Worm (Caenorhabditis elegans): ENCODE measurements around the gene acox-1.5.

The acox-1.5 gene

ce11 chrIII:9561158-9561557, 30.8 kb downstream of the acox-1.5 start, which contains the start of gene C48B4.8:
Gene C48B4.8 (minus strand): TSS chrIII:9561258.
- TF ChIP-seq madf-10 (tag; optimal IDR thresholded peaks at IDR 0.05), result no peak
- no peak for TF ChIP-seq ceh-27 (GFP tag; optimal IDR thresholded peaks at IDR 0.05)
- TF ChIP-seq nfya-2 (GFP tag; IDR thresholded peaks at IDR 0.05), result no peak
- no peak for TF ChIP-seq dox-1 (GFP tag; IDR thresholded peaks at IDR 0.05)
- TF ChIP-seq aptf-2 (GFP tag; conservative IDR thresholded peaks at IDR 0.05), result no peak
- TF ChIP-seq dpl-1 (GFP tag; optimal IDR thresholded peaks at IDR 0.05), result no peak

DNA sequence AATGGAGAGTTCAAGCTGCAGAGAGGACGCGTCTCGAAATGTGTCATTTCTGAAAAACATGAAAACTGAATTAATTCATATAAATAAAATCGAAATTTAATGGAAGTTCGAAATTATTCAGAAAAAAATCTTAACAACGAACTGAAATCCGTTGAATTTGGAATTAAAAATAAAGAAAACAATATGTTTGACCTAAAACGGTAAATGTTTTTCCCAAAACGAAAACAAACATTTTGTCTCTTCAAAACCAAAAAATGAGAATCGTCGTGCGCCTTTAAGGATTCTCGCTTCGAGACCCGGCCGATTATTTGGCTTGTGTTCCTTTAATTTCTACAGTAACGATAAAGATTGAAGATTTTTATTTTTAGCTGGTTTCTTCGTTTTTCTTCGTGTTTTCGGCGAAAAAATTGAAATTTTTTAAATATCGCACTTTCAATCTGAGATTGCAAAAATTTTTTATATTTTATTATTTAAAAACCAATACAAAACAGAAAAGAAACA, 32.6 kb downstream of the acox-1.5 start, which contains the start of gene C48B4.7:
TSS of gene C48B4.7 (minus strand) at position 51 of the 501 bp plus-strand sequence.
- TF ChIP-seq hlh-26 (GFP tag; conservative IDR thresholded peaks at IDR 0.05) (no peak), dpl-1 (GFP tag; optimal IDR thresholded peaks at IDR 0.05) (no peak), lsl-1 (GFP tag; optimal IDR thresholded peaks at IDR 0.05) (peak; percentile 87), F49E8.2 (tag; optimal IDR thresholded peaks at IDR 0.05; ENCODE audit: insufficient read depth) (peak; percentile 44), efl-1 (GFP tag; optimal IDR thresholded peaks at IDR 0.05) (peak; percentile 31), sdz-38 (tag; optimal IDR thresholded peaks at IDR 0.05) (no peak), egrh-3 (GFP tag; IDR thresholded peaks at IDR 0.05) (no peak), F33H1.4 (GFP tag; IDR thresholded peaks at IDR 0.05) (peak; percentile 90), hmg-1.2 (GFP tag; IDR thresholded peaks at IDR 0.05) (no peak), Y53G8AR.9 (GFP tag; conservative IDR thresholded peaks at IDR 0.05) (no peak), bed-1 (GFP tag; IDR thresholded peaks at IDR 0.05) (no peak), madf-6 (GFP tag; IDR thresholded peaks at IDR 0.05) (peak; percentile 90), ztf-26 (tag; optimal IDR thresholded peaks at IDR 0.05) (no peak), B0035.1 (tag; optimal IDR thresholded peaks at IDR 0.05) (no peak), aptf-2 (GFP tag; conservative IDR thresholded peaks at IDR 0.05) (no peak), ztf-22 (GFP tag; optimal IDR thresholded peaks at IDR 0.05) (no peak), snpc-1.3 (tag; optimal IDR thresholded peaks at IDR 0.05; ENCODE audit: insufficient read depth) (peak; percentile 14), xnd-1 (tag; optimal IDR thresholded peaks at IDR 0.05) (peak; percentile 78), nhr-80 (tag; optimal IDR thresholded peaks at IDR 0.05) (no peak), athp-1 (tag; optimal IDR thresholded peaks at IDR 0.05) (no peak), madf-8 (GFP tag; conservative IDR thresholded peaks at IDR 0.05) (peak; percentile 78), him-1 (tag; optimal IDR thresholded peaks at IDR 0.05) (peak; percentile 64), snpc-3.4 (tag; optimal IDR thresholded peaks at IDR 0.05) (peak; percentile 37), ztf-25 (GFP tag; IDR thresholded peaks at IDR 0.05) (no peak)

DNA sequence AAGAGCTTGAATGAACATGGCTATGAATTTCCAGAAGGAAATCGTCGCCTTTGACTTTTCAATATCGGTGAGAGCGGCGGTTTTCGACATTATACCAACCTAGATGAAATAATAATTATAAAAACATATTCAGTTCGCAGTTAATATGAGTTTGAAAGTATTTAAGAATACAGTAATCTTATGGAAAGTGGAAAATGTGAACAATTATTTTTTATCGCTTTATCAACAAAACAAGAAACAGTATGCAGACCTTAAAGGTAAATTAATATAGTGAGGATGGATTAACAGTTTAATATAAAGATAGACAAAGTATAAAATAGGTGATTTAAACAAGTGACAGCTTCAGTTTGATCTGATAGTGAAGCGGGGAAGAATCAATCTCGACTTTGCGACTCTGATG, 33.5 kb downstream of the acox-1.5 start, which contains the start of gene C48B4.6:
TSS of gene C48B4.6 (minus strand) at position 101 of the 400 bp plus-strand sequence.
- TF ChIP-seq repo-1 (tag; optimal IDR thresholded peaks at IDR 0.05), result no peak
- TF ChIP-seq gei-17 (GFP tag; optimal IDR thresholded peaks at IDR 0.05), result no peak
- TF ChIP-seq pha-4 (tag; optimal IDR thresholded peaks at IDR 0.05), result no peak
- no peak for TF ChIP-seq F57C9.4 (tag; optimal IDR thresholded peaks at IDR 0.05)
- no peak for TF ChIP-seq egrh-3 (GFP tag; IDR thresholded peaks at IDR 0.05)
- TF ChIP-seq mel-28 (tag; optimal IDR thresholded peaks at IDR 0.05; ENCODE audit: borderline replicate concordance), result no peak

DNA sequence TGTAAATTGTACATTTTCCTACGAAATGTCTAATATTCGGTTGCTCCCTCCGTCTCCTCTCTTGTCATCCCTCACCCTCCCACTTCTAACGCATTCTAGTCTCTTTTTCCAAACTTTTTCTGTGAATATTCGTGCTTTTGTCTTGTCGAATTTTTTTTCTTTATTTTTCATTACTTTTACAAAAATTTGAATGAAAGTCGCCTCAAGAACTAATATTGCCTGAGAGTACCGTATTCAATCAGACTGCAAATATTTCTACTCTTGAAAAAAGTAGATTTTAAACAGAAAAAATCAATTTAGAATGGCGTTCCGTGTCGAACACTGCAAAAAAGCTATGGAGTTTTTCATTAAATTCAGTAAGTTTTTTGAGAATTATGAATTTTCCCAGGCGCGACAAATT, 35.7 kb downstream of the acox-1.5 start, which contains the start of gene ZK1098.11:
TSS of gene ZK1098.11 (plus strand) at position 301 of the 400 bp plus-strand sequence.
- TF ChIP-seq D2030.7 (GFP tag; IDR thresholded peaks at IDR 0.05), result no peak
- no peak for TF ChIP-seq F49E8.2 (tag; optimal IDR thresholded peaks at IDR 0.05; ENCODE audit: insufficient read depth)
- no peak for TF ChIP-seq athp-1 (tag; optimal IDR thresholded peaks at IDR 0.05)
- no peak for TF ChIP-seq Y56A3A.18 (GFP tag; IDR thresholded peaks at IDR 0.05)
- TF ChIP-seq mes-4 (tag; optimal IDR thresholded peaks at IDR 0.05), result no peak
- no peak for TF ChIP-seq madf-3 (GFP tag; IDR thresholded peaks at IDR 0.05)
- no peak for TF ChIP-seq mcd-1 (GFP tag; IDR thresholded peaks at IDR 0.05)
- TF ChIP-seq hlh-26 (GFP tag; conservative IDR thresholded peaks at IDR 0.05), result no peak
- no peak for TF ChIP-seq egl-44 (GFP tag; IDR thresholded peaks at IDR 0.05)
- no peak for TF ChIP-seq let-607 (tag; optimal IDR thresholded peaks at IDR 0.05)
- TF ChIP-seq F52B5.7 (tag; optimal IDR thresholded peaks at IDR 0.05), result no peak
- no peak for TF ChIP-seq F10E7.11 (tag; optimal IDR thresholded peaks at IDR 0.05)
- TF ChIP-seq mel-28 (tag; optimal IDR thresholded peaks at IDR 0.05; ENCODE audit: borderline replicate concordance), result no peak
- TF ChIP-seq ztf-22 (GFP tag; optimal IDR thresholded peaks at IDR 0.05), result no peak
